Worm (Caenorhabditis elegans) whole organism, L4 larva: Measurements from ENCODE around the gene nhr-100.
A peak's percentile ranks its signal among the peaks of the same experiment; 100 is the strongest.
"Not testable (repeated sequence)": the region's sequence is repeated elsewhere in the genome, so short reads cannot be mapped to it uniquely, and the experiment has no call there.

ENCODE experiments used
- D1046.2 ChIP-seq: fragments of 200-800 bp; sonication (Bioruptor generic); IDR thresholded peaks from 2 replicates; pipeline ENCODE4 v1.3.6; 2022; ENCODE audit warnings: missing genetic modification characterization, missing compliant biosample characterization
- F44E2.7 ChIP-seq: fragments of 200-800 bp; sonication (Bioruptor generic); IDR thresholded peaks from 2 replicates; pipeline ENCODE4 v2.1.2; 2022; ENCODE audit warnings: missing genetic modification characterization, missing compliant biosample characterization
- T26A8.4 ChIP-seq: fragments of 200-800 bp; sonication (Bioruptor generic); IDR thresholded peaks from 2 replicates; pipeline ENCODE4 v1.3.6; 2022; ENCODE audit warnings: missing genetic modification characterization, missing compliant biosample characterization
- Y5F2A.4 ChIP-seq: fragments of 200-800 bp; sonication (Bioruptor generic); optimal IDR thresholded peaks from 2 replicates; lab custom pipeline; 2018; ENCODE audit warnings: mild to moderate bottlenecking, missing genetic modification characterization, missing compliant biosample characterization
- aha-1 ChIP-seq: fragments of 150-350 bp; peaks from one replicate; lab custom pipeline; 2014; ENCODE audit warnings: missing biosample characterization, missing genetic modification characterization
- arid-1 ChIP-seq: fragments of 200-800 bp; sonication (Bioruptor generic); conservative IDR thresholded peaks from 2 replicates; pipeline ENCODE4 v1.3.6; 2022; ENCODE audit warnings: missing genetic modification reagents, missing genetic modification characterization, missing compliant biosample characterization
- attf-4 ChIP-seq: sonication (generic microtip); optimal IDR thresholded peaks from 3 replicates; lab custom pipeline; 2017; ENCODE audit warnings: missing biosample characterization, missing genetic modification characterization
- ceh-20 ChIP-seq: fragments of 200-800 bp; sonication (Bioruptor generic); IDR thresholded peaks from 2 replicates; pipeline ENCODE4 v1.3.6; 2022; ENCODE audit warnings: missing genetic modification reagents, missing genetic modification characterization, missing compliant biosample characterization
- daf-19 ChIP-seq: fragments of 200-800 bp; sonication (Bioruptor generic); conservative IDR thresholded peaks from 2 replicates; pipeline ENCODE4 v1.3.6; 2022; ENCODE audit warnings: missing genetic modification characterization, missing compliant biosample characterization
- daf-8 ChIP-seq: fragments of 200-800 bp; sonication (Bioruptor generic); IDR thresholded peaks from 2 replicates; pipeline ENCODE4 v1.3.6; 2022; ENCODE audit warnings: missing genetic modification characterization, missing compliant biosample characterization
- dmd-8 ChIP-seq: fragments of 200-800 bp; sonication (Bioruptor generic); IDR thresholded peaks from 2 replicates; pipeline ENCODE4 v1.3.6; 2022; ENCODE audit warnings: missing genetic modification characterization, missing compliant biosample characterization
- duxl-1 ChIP-seq: sonication (generic microtip); optimal IDR thresholded peaks from 2 replicates; lab custom pipeline; 2016; ENCODE audit warnings: mild to moderate bottlenecking, missing genetic modification characterization, moderate library complexity, missing compliant biosample characterization; ENCODE audit not compliant: poor library complexity
- dve-1 ChIP-seq: sonication (generic microtip); optimal IDR thresholded peaks from 2 replicates; lab custom pipeline; 2017; ENCODE audit warnings: antibody characterized with exemption, mild to moderate bottlenecking, missing genetic modification characterization, missing compliant biosample characterization; ENCODE audit not compliant: insufficient read depth
- fkh-10 ChIP-seq: fragments of 150-350 bp; optimal IDR thresholded peaks from 2 replicates; lab custom pipeline; 2014; ENCODE audit warnings: missing biosample characterization, missing genetic modification reagents, missing genetic modification characterization
- hif-1 ChIP-seq, 2 experiments: sonication (generic microtip); optimal IDR thresholded peaks; 2 replicates each; lab custom pipeline; 2016 to 2017; ENCODE audit warnings: missing compliant biosample characterization in 2 of 2, missing genetic modification characterization in 2 of 2, missing genetic modification reagents in 2 of 2, missing genotype in 2 of 2, mild to moderate bottlenecking in 1 of 2
- hmg-1.1 ChIP-seq: fragments of 200-800 bp; sonication (Bioruptor generic); IDR thresholded peaks from 2 replicates; pipeline ENCODE4 v1.3.6; 2022; ENCODE audit warnings: missing genetic modification reagents, missing genetic modification characterization, missing compliant biosample characterization
- lim-7 ChIP-seq: fragments of 200-800 bp; sonication (Bioruptor generic); IDR thresholded peaks from 2 replicates; pipeline ENCODE4 v1.3.6; 2022; ENCODE audit warnings: missing genetic modification characterization, missing compliant biosample characterization
- lin-29 ChIP-seq: fragments of 200-800 bp; sonication (Bioruptor generic); IDR thresholded peaks from 2 replicates; pipeline ENCODE4 v1.3.6; 2022; ENCODE audit warnings: missing genetic modification reagents, missing genetic modification characterization, missing compliant biosample characterization
- lin-39 ChIP-seq: fragments of 150-350 bp; optimal IDR thresholded peaks from 2 replicates; lab custom pipeline; 2014; ENCODE audit warnings: missing biosample characterization, missing genetic modification reagents, missing genetic modification characterization
- madf-9 ChIP-seq: fragments of 200-800 bp; sonication (Bioruptor generic); conservative IDR thresholded peaks from 2 replicates; pipeline ENCODE4 v1.3.6; 2022; ENCODE audit warnings: missing genetic modification reagents, missing genetic modification characterization, missing compliant biosample characterization
- mep-1 ChIP-seq: fragments of 150-350 bp; sonication (generic microtip); optimal IDR thresholded peaks from 3 replicates; lab custom pipeline; 2014; ENCODE audit warnings: missing biosample characterization, missing genetic modification characterization
- mxl-3 ChIP-seq: fragments of 200-800 bp; sonication (Bioruptor generic); optimal IDR thresholded peaks from 2 replicates; lab custom pipeline; 2018; ENCODE audit warnings: mild to moderate bottlenecking, missing genetic modification characterization, missing compliant biosample characterization
- nhr-10 ChIP-seq: fragments of 150-350 bp; optimal IDR thresholded peaks from 2 replicates; lab custom pipeline; 2014; ENCODE audit warnings: missing biosample characterization, missing genetic modification characterization
- nhr-111 ChIP-seq: fragments of 200-800 bp; sonication (Bioruptor generic); optimal IDR thresholded peaks from 2 replicates; lab custom pipeline; 2018; ENCODE audit warnings: mild to moderate bottlenecking, missing genetic modification characterization, missing compliant biosample characterization
- nhr-237 ChIP-seq: sonication (generic microtip); optimal IDR thresholded peaks from 2 replicates; lab custom pipeline; 2017; ENCODE audit warnings: missing biosample characterization, missing genetic modification characterization
- nhr-42 ChIP-seq: fragments of 200-800 bp; sonication (Bioruptor generic); IDR thresholded peaks from 2 replicates; pipeline ENCODE4 v1.3.6; 2022; ENCODE audit warnings: missing genetic modification characterization, missing compliant biosample characterization
- nhr-48 ChIP-seq: sonication (generic microtip); optimal IDR thresholded peaks from 2 replicates; lab custom pipeline; 2016; ENCODE audit warnings: mild to moderate bottlenecking, missing genetic modification characterization, missing compliant biosample characterization
- nhr-76 ChIP-seq: fragments of 150-350 bp; optimal IDR thresholded peaks from 2 replicates; lab custom pipeline; 2014; ENCODE audit warnings: missing biosample characterization, missing genetic modification characterization
- pha-4 ChIP-seq, 2 experiments: fragments of 150-350 bp in 1 of 2; fragments of 200-800 bp in 1 of 2; sonication (Bioruptor generic) in 1 of 2; IDR thresholded peaks in 1 of 2; optimal IDR thresholded peaks in 1 of 2; 2 replicates each; pipeline versions ENCODE4 v1.3.6 to Lab custom; 2014 to 2022; ENCODE audit warnings: missing genetic modification characterization in 2 of 2, missing genetic modification reagents in 2 of 2, missing biosample characterization in 1 of 2, missing compliant biosample characterization in 1 of 2
- rbr-2 ChIP-seq: sonication (generic microtip); optimal IDR thresholded peaks from 2 replicates; lab custom pipeline; 2016; ENCODE audit warnings: missing genotype, missing genetic modification characterization, missing compliant biosample characterization
- set-16 ChIP-seq: fragments of 200-800 bp; sonication (Bioruptor generic); IDR thresholded peaks from 2 replicates; pipeline ENCODE4 v1.3.6; 2022; ENCODE audit warnings: missing genetic modification reagents, missing genetic modification characterization, missing compliant biosample characterization
- skn-1 ChIP-seq: fragments of 150-350 bp; optimal IDR thresholded peaks from 2 replicates; lab custom pipeline; 2014; ENCODE audit warnings: missing biosample characterization, missing genetic modification characterization
- unc-130 ChIP-seq: sonication (generic microtip); optimal IDR thresholded peaks from 2 replicates; lab custom pipeline; 2016; ENCODE audit warnings: missing genetic modification reagents, missing genetic modification characterization, missing compliant biosample characterization
- unc-62 ChIP-seq, 3 experiments: fragments of 150-350 bp in 1 of 3; sonication (generic microtip); optimal IDR thresholded peaks in 2 of 3; peaks in 1 of 3; 1 replicate in 1 of 3; 2 replicates in 2 of 3; lab custom pipeline; 2014 to 2017; ENCODE audit warnings: missing biosample characterization in 3 of 3, missing genetic modification characterization in 3 of 3, missing genetic modification reagents in 3 of 3, missing genotype in 1 of 3
- zfp-2 ChIP-seq: sonication (generic microtip); optimal IDR thresholded peaks from 2 replicates; lab custom pipeline; 2016; ENCODE audit warnings: mild to moderate bottlenecking, missing genetic modification characterization, missing compliant biosample characterization
- zip-11 ChIP-seq: fragments of 200-800 bp; sonication (Bioruptor generic); IDR thresholded peaks from 2 replicates; pipeline ENCODE4 v1.3.6; 2022; ENCODE audit warnings: missing genetic modification characterization, missing compliant biosample characterization

The nhr-100 gene

ce11 chrIV:9683433-9683832, 45.0 kb upstream of the nhr-100 start, which contains the start of the genes htas-1 and ZK1251.3:
Gene htas-1, minus strand, starts transcription at chrIV:9683533.
Gene ZK1251.3, plus strand, starts transcription at chrIV:9683658.
- TF ChIP-seq unc-62 (GFP tag; optimal IDR thresholded peaks at IDR 0.05 in 1 of 2; lab: Kevin White, UChicago) (no peak), unc-62 (tag; optimal IDR thresholded peaks at IDR 0.05; lab: Kevin White, UChicago) (no peak), attf-4 (tag; lab: Kevin White, UChicago) (no peak), D1046.2 (no peak), madf-9 (GFP tag; lab: Robert Waterston, UW) (no peak), rbr-2 (no peak), skn-1 (no peak), daf-8 (GFP tag; lab: Robert Waterston, UW) (no peak), lim-7 (GFP tag; lab: Robert Waterston, UW) (no peak)

- TF ChIP-seq zip-11, dmd-8, arid-1 (GFP tag; lab: Robert Waterston, UW): not testable (repeated sequence)
Measured at ce11 chrIV:9688715-9689114, 39.8 kb upstream of the nhr-100 start, which contains the start of gene msp-76. Gene msp-76, plus strand, starts transcription at chrIV:9689015.

- TF ChIP-seq lin-29 (GFP tag; lab: Robert Waterston, UW) (no peak), T26A8.4 (GFP tag; lab: Robert Waterston, UW) (no peak), hif-1 (tag; optimal IDR thresholded peaks at IDR 0.05; lab: Kevin White, UChicago) (no peak), mep-1 (no peak), hmg-1.1 (no peak), attf-4 (tag; lab: Kevin White, UChicago) (no peak), nhr-237 (no peak), nhr-42 (no peak), duxl-1 (tag; lab: Kevin White, UChicago) (no peak), zfp-2 (tag; lab: Kevin White, UChicago) (no peak), nhr-48 (tag; lab: Kevin White, UChicago) (no peak), nhr-111 (GFP tag; lab: Kevin White, UChicago) (no peak), mxl-3 (no peak), pha-4 (GFP tag; IDR thresholded peaks at IDR 0.05; lab: Robert Waterston, UW) (no peak), pha-4 (tag; optimal IDR thresholded peaks at IDR 0.05; lab: Kevin White, UChicago) (no peak), nhr-76 (tag; lab: Kevin White, UChicago) (no peak), unc-130 (GFP tag; lab: Kevin White, UChicago) (no peak), fkh-10 (GFP tag; lab: Kevin White, UChicago) (no peak), F44E2.7 (no peak), daf-19 (no peak), ceh-20 (no peak)
Measured at ce11 chrIV:9690644-9691043, 37.8 kb upstream of the nhr-100 start, which contains the start of gene sdz-36. Gene sdz-36, plus strand, starts transcription at chrIV:9690944.

ce11 chrIV:9692874-9693273, 35.6 kb upstream of the nhr-100 start, which contains the start of gene twk-9:
Gene twk-9, plus strand, starts transcription at chrIV:9693174.
- no peak for TF ChIP-seq nhr-10
- no peak for TF ChIP-seq dve-1 (tag; lab: Kevin White, UChicago)

- TF ChIP-seq set-16 (no peak), lin-39 (no peak), Y5F2A.4 (GFP tag; lab: Kevin White, UChicago) (no peak), unc-62 (GFP tag; optimal IDR thresholded peaks at IDR 0.05 in 1 of 2; lab: Kevin White, UChicago) (peak in 1 of 2 experiments; percentile 99), unc-62 (tag; optimal IDR thresholded peaks at IDR 0.05; lab: Kevin White, UChicago) (no peak), aha-1 (tag; lab: Kevin White, UChicago) (peak; percentile 1), nhr-42 (no peak)
Measured at ce11 chrIV:9696513-9696912, 32.0 kb upstream of the nhr-100 start.
